Fruit fly (Drosophila melanogaster) whole organism, embryonic: ENCODE measurements around the gene CG6656.

Experiments
- ATbp ChIP-seq: fragments of 200-800 bp; sonication (Bioruptor generic); optimal IDR thresholded peaks from 2 replicates; lab custom pipeline; 2017; ENCODE audit warnings: missing biosample characterization, mild to moderate bottlenecking, missing genetic modification characterization, missing genetic modification reagents
- Aef1 ChIP-seq: fragments of 200-800 bp; sonication (Bioruptor generic); IDR thresholded peaks from 3 replicates; pipeline ENCODE4 v1.3.6; 2022; ENCODE audit warnings: missing biosample characterization, missing genetic modification characterization
- Atf-2 ChIP-seq: fragments of 200-800 bp; sonication (Bioruptor generic); optimal IDR thresholded peaks from 2 replicates; lab custom pipeline; 2016; ENCODE audit warnings: missing biosample characterization, missing genetic modification characterization
- Bdp1 ChIP-seq: fragments of 200-800 bp; sonication (Bioruptor generic); optimal IDR thresholded peaks from 3 replicates; lab custom pipeline; 2016; ENCODE audit warnings: missing biosample characterization, missing genetic modification characterization
- CG10274 ChIP-seq: fragments of 200-800 bp; sonication (Bioruptor generic); optimal IDR thresholded peaks from 3 replicates; lab custom pipeline; 2017; ENCODE audit warnings: missing biosample characterization, mild to moderate bottlenecking, missing genetic modification characterization
- CG11093 ChIP-seq: fragments of 200-800 bp; sonication (Bioruptor generic); IDR thresholded peaks from 3 replicates; pipeline ENCODE4 v1.3.6; 2022; ENCODE audit warnings: missing biosample characterization, missing genetic modification characterization
- CG12236 ChIP-seq: fragments of 200-800 bp; sonication (Bioruptor generic); optimal IDR thresholded peaks from 2 replicates; lab custom pipeline; 2016; ENCODE audit warnings: missing biosample characterization, missing genetic modification characterization
- CG14710 ChIP-seq: fragments of 200-800 bp; sonication (Bioruptor generic); optimal IDR thresholded peaks from 3 replicates; lab custom pipeline; 2019; ENCODE audit warnings: missing biosample characterization, mild to moderate bottlenecking, missing genetic modification characterization, moderate library complexity
- CG15696 ChIP-seq: fragments of 200-800 bp; sonication (Bioruptor generic); optimal IDR thresholded peaks from 2 replicates; lab custom pipeline; 2019; ENCODE audit warnings: missing biosample characterization, mild to moderate bottlenecking, missing genetic modification characterization, moderate library complexity
- CG2889 ChIP-seq: fragments of 200-800 bp; sonication (Bioruptor generic); IDR thresholded peaks from 3 replicates; pipeline ENCODE4 v1.3.6; 2022; ENCODE audit warnings: missing biosample characterization, missing genetic modification characterization
- CG31224 ChIP-seq: fragments of 200-800 bp; sonication (Bioruptor generic); IDR thresholded peaks from 2 replicates; pipeline ENCODE4 v1.3.6; 2022; ENCODE audit warnings: missing biosample characterization, missing genetic modification characterization
- CG31365 ChIP-seq: fragments of 200-800 bp; sonication (Bioruptor generic); optimal IDR thresholded peaks from 2 replicates; lab custom pipeline; 2018; ENCODE audit warnings: missing biosample characterization, mild to moderate bottlenecking, missing genetic modification characterization
- CG43689 ChIP-seq: fragments of 200-800 bp; sonication (Bioruptor generic); IDR thresholded peaks from 2 replicates; pipeline ENCODE4 v1.3.6; 2022; ENCODE audit warnings: missing biosample characterization, missing genetic modification characterization
- CG4820 ChIP-seq: fragments of 200-800 bp; sonication (Bioruptor generic); optimal IDR thresholded peaks from 3 replicates; lab custom pipeline; 2016; ENCODE audit warnings: missing biosample characterization, missing genetic modification characterization
- CG4854 ChIP-seq: fragments of 200-800 bp; sonication (Bioruptor generic); optimal IDR thresholded peaks from 2 replicates; lab custom pipeline; 2016; ENCODE audit warnings: missing biosample characterization, missing genetic modification characterization, inconsistent platforms
- CG6175 ChIP-seq: fragments of 200-800 bp; sonication (Bioruptor generic); IDR thresholded peaks from 3 replicates; pipeline ENCODE4 v1.3.6; 2022; ENCODE audit warnings: missing biosample characterization, missing genetic modification characterization
- CG7928 ChIP-seq: fragments of 200-800 bp; sonication (Bioruptor generic); optimal IDR thresholded peaks from 2 replicates; lab custom pipeline; 2017; ENCODE audit warnings: missing biosample characterization, mild to moderate bottlenecking, missing genetic modification characterization
- CkIIα-i1 ChIP-seq: fragments of 200-800 bp; sonication (Bioruptor generic); IDR thresholded peaks from 2 replicates; pipeline ENCODE4 v1.3.6; 2022; ENCODE audit warnings: missing biosample characterization, missing genetic modification characterization
- Deaf1 ChIP-seq: fragments of 200-800 bp; optimal IDR thresholded peaks from 3 replicates; lab custom pipeline; 2019; ENCODE audit warnings: missing biosample characterization, mild to moderate bottlenecking, missing genetic modification characterization, moderate library complexity
- Dek ChIP-seq: fragments of 200-800 bp; sonication (Bioruptor generic); optimal IDR thresholded peaks from 3 replicates; lab custom pipeline; 2019; ENCODE audit warnings: missing biosample characterization, mild to moderate bottlenecking, missing genetic modification characterization, moderate library complexity
- E2f1 ChIP-seq: fragments of 200-800 bp; sonication (Bioruptor generic); IDR thresholded peaks from 2 replicates; pipeline ENCODE4 v1.3.6; 2022; ENCODE audit warnings: missing biosample characterization, missing genetic modification characterization
- Eip74EF ChIP-seq, 2 experiments: fragments of 200-800 bp in 1 of 2; fragments of >200 bp in 1 of 2; sonication (Bioruptor generic) in 1 of 2; optimal IDR thresholded peaks; 2 replicates each; lab custom pipeline; 2017 to 2019; ENCODE audit warnings: missing biosample characterization in 2 of 2, missing genetic modification characterization in 2 of 2, mild to moderate bottlenecking in 1 of 2, moderate library complexity in 1 of 2
- Gsc ChIP-seq: fragments of 200-800 bp; sonication (Bioruptor generic); IDR thresholded peaks from 2 replicates; pipeline ENCODE4 v1.3.6; 2022; ENCODE audit warnings: missing biosample characterization, missing genetic modification characterization
- Hr39 ChIP-seq: fragments of >200 bp; optimal IDR thresholded peaks from 2 replicates; lab custom pipeline; 2017
- Hr78 ChIP-seq, 2 experiments: fragments of 200-800 bp in 1 of 2; fragments of >200 bp in 1 of 2; sonication (Bioruptor generic) in 1 of 2; optimal IDR thresholded peaks; 2 replicates each; lab custom pipeline; 2017 to 2019; ENCODE audit warnings: missing biosample characterization in 2 of 2, missing genetic modification characterization in 2 of 2, mild to moderate bottlenecking in 1 of 2, moderate library complexity in 1 of 2
- MESR4 ChIP-seq: fragments of 200-800 bp; sonication (Bioruptor generic); optimal IDR thresholded peaks from 2 replicates; lab custom pipeline; 2018; ENCODE audit warnings: missing biosample characterization, mild to moderate bottlenecking, missing genetic modification characterization, moderate library complexity
- NC2α ChIP-seq: fragments of 200-800 bp; sonication (Bioruptor generic); optimal IDR thresholded peaks from 2 replicates; lab custom pipeline; 2016; ENCODE audit warnings: missing biosample characterization, missing genetic modification characterization
- Nf-YA ChIP-seq: fragments of 200-800 bp; sonication (Bioruptor generic); IDR thresholded peaks from 2 replicates; pipeline ENCODE4 v1.3.6; 2022; ENCODE audit warnings: missing biosample characterization, missing genetic modification characterization
- Nf-YC ChIP-seq: fragments of 200-800 bp; optimal IDR thresholded peaks from 3 replicates; lab custom pipeline; 2019; ENCODE audit warnings: missing biosample characterization, mild to moderate bottlenecking, missing genetic modification characterization, moderate library complexity
- Oaz ChIP-seq: fragments of 200-800 bp; sonication (Bioruptor generic); IDR thresholded peaks from 2 replicates; pipeline ENCODE4 v1.3.6; 2022; ENCODE audit warnings: missing biosample characterization, missing genetic modification characterization
- Sox100B ChIP-seq: fragments of 200-800 bp; sonication (Bioruptor generic); optimal IDR thresholded peaks from 3 replicates; lab custom pipeline; 2018; ENCODE audit warnings: missing biosample characterization, mild to moderate bottlenecking, missing genetic modification characterization
- Sry-β ChIP-seq: fragments of 200-800 bp; sonication (Bioruptor generic); optimal IDR thresholded peaks from 2 replicates; lab custom pipeline; 2018; ENCODE audit warnings: missing biosample characterization, mild to moderate bottlenecking, missing genetic modification characterization, moderate library complexity
- Ssrp ChIP-seq: fragments of 200-800 bp; sonication (Bioruptor generic); optimal IDR thresholded peaks from 2 replicates; lab custom pipeline; 2018; ENCODE audit warnings: missing biosample characterization, mild to moderate bottlenecking, missing genetic modification characterization, moderate library complexity
- TFAM ChIP-seq: fragments of 200-800 bp; sonication (Bioruptor generic); optimal IDR thresholded peaks from 2 replicates; lab custom pipeline; 2017; ENCODE audit warnings: missing biosample characterization, missing genetic modification characterization, inconsistent platforms
- aop ChIP-seq: fragments of 200-800 bp; sonication (Bioruptor generic); IDR thresholded peaks from 2 replicates; pipeline ENCODE4 v1.3.6; 2022; ENCODE audit warnings: missing biosample characterization, missing genetic modification characterization
- bab2 ChIP-seq: fragments of 200-800 bp; sonication (Bioruptor generic); optimal IDR thresholded peaks from 2 replicates; lab custom pipeline; 2016; ENCODE audit warnings: missing biosample characterization, missing genetic modification characterization
- dimm ChIP-seq: fragments of 200-800 bp; sonication (Bioruptor generic); IDR thresholded peaks from 2 replicates; pipeline ENCODE4 v1.3.6; 2022; ENCODE audit warnings: missing biosample characterization, missing genetic modification characterization
- ems ChIP-seq: fragments of 200-800 bp; sonication (Bioruptor generic); optimal IDR thresholded peaks from 3 replicates; lab custom pipeline; 2016; ENCODE audit warnings: missing biosample characterization, missing genetic modification characterization
- ftz-f1 ChIP-seq: fragments of 200-800 bp; sonication (Bioruptor generic); optimal IDR thresholded peaks from 2 replicates; lab custom pipeline; 2016; ENCODE audit warnings: missing biosample characterization, missing genetic modification characterization
- grn ChIP-seq: fragments of 200-800 bp; sonication (Bioruptor generic); optimal IDR thresholded peaks from 3 replicates; lab custom pipeline; 2017; ENCODE audit warnings: missing biosample characterization, missing genetic modification characterization
- lilli ChIP-seq: fragments of 200-800 bp; sonication (Bioruptor generic); optimal IDR thresholded peaks from 3 replicates; lab custom pipeline; 2016; ENCODE audit warnings: missing biosample characterization, missing genetic modification characterization
- nerfin-2 ChIP-seq: fragments of 200-800 bp; sonication (Bioruptor generic); IDR thresholded peaks from 2 replicates; pipeline ENCODE4 v1.3.6; 2022; ENCODE audit warnings: missing biosample characterization, missing genetic modification characterization; ENCODE audit not compliant: partially characterized antibody
- odd ChIP-seq: fragments of 200-800 bp; sonication (Bioruptor generic); optimal IDR thresholded peaks from 2 replicates; lab custom pipeline; 2017; ENCODE audit warnings: missing biosample characterization, mild to moderate bottlenecking, missing genetic modification characterization
- pho ChIP-seq: fragments of 200-800 bp; sonication (Bioruptor generic); optimal IDR thresholded peaks from 2 replicates; lab custom pipeline; 2016; ENCODE audit warnings: missing biosample characterization, missing genetic modification characterization
- pzg ChIP-seq: fragments of 200-800 bp; sonication (Bioruptor generic); optimal IDR thresholded peaks from 3 replicates; lab custom pipeline; 2018; ENCODE audit warnings: missing biosample characterization, mild to moderate bottlenecking, missing genetic modification characterization, moderate library complexity
- so ChIP-seq: fragments of 200-800 bp; sonication (Bioruptor generic); IDR thresholded peaks from 3 replicates; pipeline ENCODE4 v1.3.6; 2022; ENCODE audit warnings: missing biosample characterization, missing genetic modification characterization
- wdn ChIP-seq: fragments of 200-800 bp; sonication (Bioruptor generic); IDR thresholded peaks from 2 replicates; pipeline ENCODE4 v1.3.6; 2022; ENCODE audit warnings: missing biosample characterization, missing genetic modification characterization
- wek ChIP-seq: fragments of 200-800 bp; sonication (Bioruptor generic); optimal IDR thresholded peaks from 3 replicates; lab custom pipeline; 2018; ENCODE audit warnings: missing biosample characterization, mild to moderate bottlenecking, missing genetic modification characterization, moderate library complexity
- yki ChIP-seq: fragments of >200 bp; optimal IDR thresholded peaks from 3 replicates; lab custom pipeline; 2018

CG6656 gene

DNA sequence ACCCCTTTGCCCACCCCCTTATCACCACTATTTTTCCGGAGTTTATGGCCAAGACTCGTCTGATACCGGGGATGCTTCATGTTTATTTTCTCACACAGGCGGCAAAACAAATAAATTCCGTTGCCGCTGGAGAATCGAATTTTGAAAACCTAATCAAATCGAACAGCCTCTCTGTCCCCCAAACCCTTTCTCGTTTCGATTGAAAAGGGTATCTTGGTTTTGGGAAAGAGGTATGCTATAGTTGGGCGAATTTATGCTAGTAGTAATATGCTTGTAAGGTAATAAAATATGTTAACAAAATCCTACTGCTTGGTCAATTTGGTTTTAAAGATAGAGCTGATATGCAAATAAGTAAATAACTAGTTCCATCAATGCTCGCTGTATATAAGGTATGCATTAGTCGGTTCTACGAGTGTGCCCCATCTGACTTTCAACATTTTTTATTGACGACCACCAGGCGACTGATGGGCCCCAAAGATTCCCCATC, 47.0 kb upstream of the CG6656 start (continued):
- TF ChIP-seq CG31365 (peak; percentile 7), Hr78 (GFP tag; optimal IDR thresholded peaks at IDR 0.05; lab: Kevin White, UChicago) (peak in 1 of 2 experiments; percentile 36), Atf-2 (peak; percentile 71), CG4854 (GFP tag; lab: Kevin White, UChicago) (peak; percentile 1), Dek (tag; lab: Kevin White, UChicago) (no peak)

DNA sequence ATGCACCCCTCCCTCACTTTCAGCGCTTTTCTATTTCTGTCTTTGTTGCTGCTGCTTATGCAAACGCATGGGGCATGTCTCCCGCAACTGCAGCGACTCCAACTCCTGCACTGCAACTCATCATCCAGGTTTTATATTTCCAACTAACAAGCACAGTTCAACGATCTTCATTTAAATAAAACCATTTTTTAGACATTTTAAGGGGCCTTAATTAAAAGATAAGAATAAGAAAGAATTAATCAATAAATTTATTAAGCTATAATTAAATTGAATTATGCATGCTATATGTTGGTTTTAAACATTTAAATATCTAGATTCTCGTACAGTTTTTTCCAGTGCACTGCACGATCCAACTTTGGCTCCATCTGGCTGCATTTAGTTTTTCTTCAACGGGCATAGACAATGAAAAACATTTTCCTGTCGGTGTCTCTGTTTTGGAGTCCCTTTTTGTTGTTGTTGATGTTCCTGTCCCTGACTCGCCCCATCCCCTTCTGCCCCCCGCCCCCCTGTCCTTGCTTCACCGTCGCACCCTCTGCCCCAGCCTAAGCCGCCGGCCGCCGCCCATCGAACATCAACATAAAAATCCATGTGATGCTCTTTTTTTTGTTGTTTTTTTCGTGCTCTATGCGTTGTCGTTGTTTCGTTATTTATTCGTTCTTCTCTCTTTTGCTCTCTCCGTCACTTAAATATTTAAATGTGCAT, 46.2 kb upstream of the CG6656 start:
- TF ChIP-seq Deaf1 (tag; lab: Kevin White, UChicago): peak; percentile 6
- TF ChIP-seq nerfin-2 (GFP tag; lab: Robert Waterston, UW): no peak
- TF ChIP-seq CG7928 (GFP tag; lab: Kevin White, UChicago): no peak
- TF ChIP-seq pho (GFP tag; lab: Kevin White, UChicago): no peak
- TF ChIP-seq odd (GFP tag; lab: Kevin White, UChicago): no peak
- no peak for TF ChIP-seq Nf-YC (tag; lab: Kevin White, UChicago)
- TF ChIP-seq CG4820 (GFP tag; lab: Kevin White, UChicago): peak; percentile 68
- peak in 1 of 2 experiments; percentile 57 for TF ChIP-seq Eip74EF (GFP tag; optimal IDR thresholded peaks at IDR 0.05; lab: Kevin White, UChicago)
- peak; percentile 93 for TF ChIP-seq CG14710 (tag; lab: Kevin White, UChicago)
- no peak for TF ChIP-seq wek
- TF ChIP-seq so: peak; percentile 43; the same call in 1 of the 3 replicates
- TF ChIP-seq MESR4 (GFP tag; lab: Kevin White, UChicago): no peak
- no peak for TF ChIP-seq CG31224 (GFP tag; lab: Robert Waterston, UW)
- TF ChIP-seq TFAM (GFP tag; lab: Kevin White, UChicago): peak; percentile 6
- no peak for TF ChIP-seq CG12236 (GFP tag; lab: Kevin White, UChicago)
- no peak for TF ChIP-seq Nf-YA
- TF ChIP-seq Sox100B (GFP tag; lab: Kevin White, UChicago): peak; percentile 76
- TF ChIP-seq CG2889 (GFP tag; lab: Robert Waterston, UW): no peak
- TF ChIP-seq Hr39 (lab: Kevin White, UChicago): no peak
- TF ChIP-seq Ssrp (tag; lab: Kevin White, UChicago): peak; percentile 88
- TF ChIP-seq wdn (GFP tag; lab: Robert Waterston, UW): no peak
- TF ChIP-seq CG6175: no peak
- TF ChIP-seq ems (GFP tag; lab: Kevin White, UChicago): peak; percentile 7
- TF ChIP-seq Bdp1 (GFP tag; lab: Kevin White, UChicago): no peak
- TF ChIP-seq CG15696 (tag; lab: Kevin White, UChicago): peak; percentile 82
- no peak for TF ChIP-seq yki
- TF ChIP-seq Aef1 (GFP tag; lab: Robert Waterston, UW): no peak
- TF ChIP-seq bab2 (GFP tag; lab: Kevin White, UChicago): no peak
- no peak for TF ChIP-seq CkIIα-i1 (GFP tag; lab: Robert Waterston, UW)
- peak; percentile 70 for TF ChIP-seq ATbp (GFP tag; lab: Kevin White, UChicago)
- TF ChIP-seq lilli (GFP tag; lab: Kevin White, UChicago): peak; percentile 2
- TF ChIP-seq grn (GFP tag; lab: Kevin White, UChicago): no peak
- TF ChIP-seq aop: no peak
- TF ChIP-seq dimm (GFP tag; lab: Robert Waterston, UW): no peak
- TF ChIP-seq E2f1 (GFP tag; lab: Robert Waterston, UW): no peak; the same call in 1 of the 2 replicates
- peak; percentile 6 for TF ChIP-seq Sry-β (GFP tag; lab: Kevin White, UChicago)
- TF ChIP-seq Gsc (GFP tag; lab: Robert Waterston, UW): 0 out of 2 replicates have a peak, but pooled peaks have one; percentile 14
- no peak for TF ChIP-seq pzg (GFP tag; lab: Kevin White, UChicago)
- no peak for TF ChIP-seq CG43689 (GFP tag; lab: Robert Waterston, UW)
- no peak for TF ChIP-seq Oaz (GFP tag; lab: Robert Waterston, UW)
- TF ChIP-seq NC2α (GFP tag; lab: Kevin White, UChicago): no peak
- no peak for TF ChIP-seq CG10274 (GFP tag; lab: Kevin White, UChicago)
- TF ChIP-seq ftz-f1 (GFP tag; lab: Kevin White, UChicago): no peak
- 0 out of 3 replicates have a peak, but pooled peaks have one; percentile 51 for TF ChIP-seq CG11093
